Fruit fly (Drosophila melanogaster) whole organism, adult: Measurements from ENCODE around the gene CG44774.

Experiments used
- CG11617 ChIP-seq: fragments of 200-800 bp; sonication (Bioruptor generic); optimal IDR thresholded peaks from 2 replicates; lab custom pipeline; 2017; ENCODE audit warnings: mild to moderate bottlenecking, missing biosample characterization, missing genetic modification reagents, missing genetic modification characterization
- CG12768 ChIP-seq: fragments of 200-800 bp; sonication (Bioruptor generic); optimal IDR thresholded peaks from 2 replicates; lab custom pipeline; 2017; ENCODE audit warnings: missing biosample characterization, missing genetic modification characterization, mild to moderate bottlenecking, moderate library complexity, missing genetic modification reagents
- CG14711 ChIP-seq: fragments of 200-800 bp; sonication (Bioruptor generic); optimal IDR thresholded peaks from 2 replicates; lab custom pipeline; 2018; ENCODE audit warnings: missing biosample characterization, mild to moderate bottlenecking, missing genetic modification characterization, moderate library complexity
- CG1620 ChIP-seq: fragments of 200-800 bp; sonication (Bioruptor generic); optimal IDR thresholded peaks from 2 replicates; lab custom pipeline; 2016; ENCODE audit warnings: missing biosample characterization, missing genetic modification characterization
- CG33017 ChIP-seq: fragments of 200-800 bp; sonication (Bioruptor generic); optimal IDR thresholded peaks from 2 replicates; lab custom pipeline; 2018; ENCODE audit warnings: missing biosample characterization, mild to moderate bottlenecking, missing genetic modification characterization, moderate library complexity
- CG5204 ChIP-seq: fragments of 200-800 bp; sonication (Bioruptor generic); optimal IDR thresholded peaks from 2 replicates; lab custom pipeline; 2016; ENCODE audit warnings: missing biosample characterization, missing genetic modification characterization
- CG7045 ChIP-seq: fragments of 200-800 bp; sonication (Bioruptor generic); optimal IDR thresholded peaks from 2 replicates; lab custom pipeline; 2017; ENCODE audit warnings: missing biosample characterization, mild to moderate bottlenecking, missing genetic modification characterization
- CG7101 ChIP-seq: fragments of 200-800 bp; sonication (Bioruptor generic); optimal IDR thresholded peaks from 2 replicates; lab custom pipeline; 2018; ENCODE audit warnings: missing biosample characterization, mild to moderate bottlenecking, missing genetic modification characterization, moderate library complexity
- Clk ChIP-seq: fragments of 200-800 bp; sonication (Bioruptor generic); optimal IDR thresholded peaks from 2 replicates; lab custom pipeline; 2017; ENCODE audit warnings: missing biosample characterization, missing genetic modification characterization
- Crg-1 ChIP-seq: fragments of 200-800 bp; sonication (Bioruptor generic); optimal IDR thresholded peaks from 2 replicates; lab custom pipeline; 2016; ENCODE audit warnings: missing biosample characterization, missing genetic modification characterization
- Hr96 ChIP-seq: fragments of 200-800 bp; sonication (Bioruptor generic); optimal IDR thresholded peaks from 2 replicates; lab custom pipeline; 2016; ENCODE audit warnings: missing biosample characterization, missing genetic modification characterization
- Mnt ChIP-seq: fragments of 200-800 bp; sonication (Bioruptor generic); optimal IDR thresholded peaks from 2 replicates; lab custom pipeline; 2016; ENCODE audit warnings: missing biosample characterization, mild to moderate bottlenecking, missing genetic modification characterization
- bab1 ChIP-seq: fragments of 200-800 bp; sonication (Bioruptor generic); optimal IDR thresholded peaks from 3 replicates; lab custom pipeline; 2019; ENCODE audit warnings: missing biosample characterization, mild to moderate bottlenecking, missing genetic modification characterization, moderate library complexity
- cic ChIP-seq: fragments of 200-800 bp; sonication (Bioruptor generic); optimal IDR thresholded peaks from 2 replicates; lab custom pipeline; 2017; ENCODE audit warnings: missing biosample characterization, mild to moderate bottlenecking, missing genetic modification characterization, moderate library complexity
- cnc ChIP-seq, 2 experiments: fragments of >200 bp; optimal IDR thresholded peaks; 2 replicates each; lab custom pipeline; 2017
- kay ChIP-seq: fragments of 200-800 bp; sonication (Bioruptor generic); peaks from one replicate; lab custom pipeline; 2016; ENCODE audit warnings: missing biosample characterization, missing genetic modification characterization, borderline replicate concordance
- ovo ChIP-seq: fragments of 200-800 bp; sonication (Bioruptor generic); optimal IDR thresholded peaks from 2 replicates; lab custom pipeline; 2016; ENCODE audit warnings: missing biosample characterization, missing genetic modification characterization
- pad ChIP-seq: fragments of 200-800 bp; sonication (Bioruptor generic); optimal IDR thresholded peaks from 3 replicates; lab custom pipeline; 2017; ENCODE audit warnings: missing biosample characterization, missing genetic modification characterization, mild to moderate bottlenecking, moderate library complexity, missing genetic modification reagents
- tj ChIP-seq: fragments of 200-800 bp; sonication (Bioruptor generic); optimal IDR thresholded peaks from 3 replicates; lab custom pipeline; 2017; ENCODE audit warnings: missing biosample characterization, mild to moderate bottlenecking, missing genetic modification characterization, moderate library complexity
- toe ChIP-seq: fragments of 200-800 bp; sonication (Bioruptor generic); optimal IDR thresholded peaks from 2 replicates; lab custom pipeline; 2016; ENCODE audit warnings: missing biosample characterization, missing genetic modification characterization

The CG44774 gene

DNA sequence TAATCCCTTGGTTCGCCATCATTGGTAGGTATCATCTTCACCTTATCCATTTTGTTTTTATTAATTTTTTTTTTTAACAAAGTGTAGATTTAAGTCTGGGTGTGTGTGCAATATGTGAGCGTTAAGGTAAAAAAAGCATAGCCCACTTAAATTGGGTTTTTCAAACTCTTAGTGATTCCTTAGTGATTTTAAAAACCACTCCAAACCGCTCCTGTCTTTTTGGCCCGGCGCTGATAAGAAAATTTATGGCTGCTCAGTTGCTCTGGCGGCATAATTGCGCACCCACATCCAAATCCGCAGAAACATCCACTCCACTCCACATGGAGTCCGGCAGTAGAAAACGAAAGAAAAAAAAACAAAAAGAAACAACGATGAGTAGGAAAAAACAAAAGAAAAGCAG is 23.1 kb upstream of the CG44774 start, which contains the start of gene CG15468:
Gene CG15468 (minus strand): TSS at position 101 of the 400 bp plus-strand sequence.
- TF ChIP-seq CG5204, result no peak
- no peak for TF ChIP-seq Hr96 (GFP tag; lab: Kevin White, UChicago)
- no peak for TF ChIP-seq CG11617 (GFP tag; lab: Kevin White, UChicago)
- no peak for TF ChIP-seq Clk (GFP tag; lab: Kevin White, UChicago)
- TF ChIP-seq CG1620, result no peak
- TF ChIP-seq CG14711 (tag; lab: Kevin White, UChicago), result no peak
- no peak for TF ChIP-seq pad (GFP tag; lab: Kevin White, UChicago)
- TF ChIP-seq CG12768 (GFP tag; lab: Kevin White, UChicago), result no peak
- TF ChIP-seq toe (GFP tag; lab: Kevin White, UChicago), result no peak
- TF ChIP-seq bab1 (GFP tag; lab: Kevin White, UChicago), result no peak
- TF ChIP-seq CG7101 (tag; lab: Kevin White, UChicago), result no peak
- TF ChIP-seq CG7045 (GFP tag; lab: Kevin White, UChicago), result no peak
- TF ChIP-seq cnc (optimal IDR thresholded peaks at IDR 0.05; lab: Kevin White, UChicago), result no peak
- no peak for TF ChIP-seq ovo (GFP tag; lab: Kevin White, UChicago)
- no peak for TF ChIP-seq CG33017 (tag; lab: Kevin White, UChicago)
- TF ChIP-seq tj, result no peak
- TF ChIP-seq Mnt, result no peak
- TF ChIP-seq Crg-1 (GFP tag; lab: Kevin White, UChicago), result no peak
- no peak for TF ChIP-seq cic (GFP tag; lab: Kevin White, UChicago)
- no peak for TF ChIP-seq kay

DNA sequence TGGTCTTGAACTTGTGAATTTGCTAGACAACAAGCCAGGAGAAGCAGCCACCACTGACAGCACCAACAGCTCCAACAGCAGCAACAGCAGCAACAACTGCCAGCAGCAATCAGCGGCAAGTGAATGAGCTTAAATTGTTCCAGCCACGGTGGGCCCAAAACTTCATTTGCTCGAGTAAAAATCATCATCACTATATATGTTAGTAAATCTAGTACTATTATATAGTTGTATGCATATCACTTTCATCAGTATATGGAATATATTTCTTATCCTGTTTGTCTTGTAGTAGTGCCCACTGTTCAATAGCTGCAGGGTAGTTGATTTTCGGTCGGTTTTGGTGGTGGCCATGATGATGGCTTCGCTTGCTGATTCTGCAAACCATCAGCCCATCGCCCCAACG is 21.0 kb upstream of the CG44774 start:
- no peak for TF ChIP-seq ovo (GFP tag; lab: Kevin White, UChicago)
- TF ChIP-seq tj, result peak; percentile 6

DNA sequence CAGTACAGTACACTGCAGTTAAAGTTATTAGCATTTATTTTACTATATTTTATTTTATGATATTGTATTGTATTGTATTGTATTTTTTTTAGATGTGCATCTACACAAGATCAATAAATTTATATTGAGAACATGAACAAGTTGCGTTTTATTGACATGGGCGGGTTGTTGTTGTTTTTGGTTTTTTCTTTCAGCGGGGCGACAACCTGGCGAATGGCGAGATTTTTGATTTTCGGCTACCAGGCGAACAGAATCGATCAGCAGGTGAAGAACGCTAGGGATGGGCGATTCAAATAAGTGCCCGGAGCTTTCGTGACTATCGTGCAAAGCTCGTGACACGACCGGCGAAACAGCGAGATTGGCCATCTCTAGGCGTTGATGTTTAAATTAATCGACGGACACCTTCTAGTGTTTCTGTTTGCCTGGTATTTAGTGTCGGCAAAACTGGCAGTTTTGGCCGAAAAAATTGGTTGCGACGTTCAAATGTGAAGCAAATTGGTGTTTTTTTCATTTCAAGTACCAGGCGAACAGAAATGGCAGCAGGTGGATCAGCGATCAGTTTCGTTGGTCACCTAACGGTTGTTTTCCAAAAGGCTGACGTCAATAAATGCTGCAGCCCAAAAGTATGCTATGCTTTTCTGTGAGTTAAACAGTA is 18.0 kb upstream of the CG44774 start:
- TF ChIP-seq tj, result peak; percentile 61
- no peak for TF ChIP-seq kay
- no peak for TF ChIP-seq CG7045 (GFP tag; lab: Kevin White, UChicago)
- TF ChIP-seq Crg-1 (GFP tag; lab: Kevin White, UChicago), result peak; percentile 13
- TF ChIP-seq Hr96 (GFP tag; lab: Kevin White, UChicago), result no peak
- TF ChIP-seq CG11617 (GFP tag; lab: Kevin White, UChicago), result peak; percentile 12
- peak; percentile 97 for TF ChIP-seq ovo (GFP tag; lab: Kevin White, UChicago)
- peak; percentile 79 for TF ChIP-seq bab1 (GFP tag; lab: Kevin White, UChicago)

- TF ChIP-seq CG1620 (no peak), pad (GFP tag; lab: Kevin White, UChicago) (no peak), bab1 (GFP tag; lab: Kevin White, UChicago) (no peak), CG7101 (tag; lab: Kevin White, UChicago) (no peak), toe (GFP tag; lab: Kevin White, UChicago) (no peak), cic (GFP tag; lab: Kevin White, UChicago) (no peak), kay (peak; percentile 59), CG12768 (GFP tag; lab: Kevin White, UChicago) (no peak), Crg-1 (GFP tag; lab: Kevin White, UChicago) (no peak)
Measured at dm6 chrX:4943505-4943904, 5.6 kb upstream of the CG44774 start.

DNA sequence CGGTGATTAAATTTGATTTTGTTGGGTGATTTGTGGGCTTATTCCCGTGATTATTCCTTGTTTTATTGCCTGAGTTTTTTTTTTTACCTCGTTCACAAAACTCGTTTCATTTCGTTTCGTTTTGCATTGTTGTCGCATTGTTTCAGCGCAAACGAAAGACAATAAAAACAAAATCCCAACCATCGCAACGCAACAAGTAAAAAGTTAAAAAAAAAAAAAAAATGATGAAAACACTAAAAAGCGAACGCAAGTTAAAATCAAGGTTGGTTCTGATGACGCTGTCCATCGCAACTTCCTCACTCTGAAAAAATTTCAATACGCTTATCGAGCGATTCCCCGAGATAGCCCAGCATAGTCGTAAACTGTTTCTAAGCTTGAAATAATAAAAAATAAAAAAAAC is 3.6 kb upstream of the CG44774 start:
- TF ChIP-seq CG7045 (GFP tag; lab: Kevin White, UChicago) (no peak), ovo (GFP tag; lab: Kevin White, UChicago) (no peak), Crg-1 (GFP tag; lab: Kevin White, UChicago) (no peak), tj (peak; percentile 82), Mnt (no peak), Clk (GFP tag; lab: Kevin White, UChicago) (no peak), CG12768 (GFP tag; lab: Kevin White, UChicago) (no peak)

- TF ChIP-seq CG7045 (GFP tag; lab: Kevin White, UChicago) (no peak), Hr96 (GFP tag; lab: Kevin White, UChicago) (no peak), Mnt (no peak), CG11617 (GFP tag; lab: Kevin White, UChicago) (no peak), bab1 (GFP tag; lab: Kevin White, UChicago) (no peak), CG33017 (tag; lab: Kevin White, UChicago) (no peak), cnc (optimal IDR thresholded peaks at IDR 0.05; lab: Kevin White, UChicago) (no peak), toe (GFP tag; lab: Kevin White, UChicago) (no peak), cic (GFP tag; lab: Kevin White, UChicago) (no peak), CG14711 (tag; lab: Kevin White, UChicago) (no peak), Crg-1 (GFP tag; lab: Kevin White, UChicago) (no peak)
Measured at dm6 chrX:4940527-4940926, 2.6 kb upstream of the CG44774 start.
